Worm (Caenorhabditis elegans) whole organism, L3 larva: ENCODE measurements around the gene F10B5.2.

Source experiments
- ZK546.5 ChIP-seq: sonication (generic microtip); optimal IDR thresholded peaks from 2 replicates; lab custom pipeline; 2017; ENCODE audit warnings: missing biosample characterization, missing genetic modification characterization
- nhr-237 ChIP-seq: fragments of 150-350 bp; optimal IDR thresholded peaks from 2 replicates; lab custom pipeline; 2014; ENCODE audit warnings: missing biosample characterization, missing genetic modification characterization
- nhr-28 ChIP-seq: fragments of 150-350 bp; optimal IDR thresholded peaks from 2 replicates; lab custom pipeline; 2014; ENCODE audit warnings: missing biosample characterization, missing genetic modification characterization
- nhr-77 ChIP-seq: fragments of 150-350 bp; optimal IDR thresholded peaks from 2 replicates; lab custom pipeline; 2014; ENCODE audit warnings: missing biosample characterization, missing genetic modification characterization
- pqm-1 ChIP-seq: fragments of 150-350 bp; optimal IDR thresholded peaks from 2 replicates; lab custom pipeline; 2017; ENCODE audit warnings: missing biosample characterization, missing genetic modification characterization, inconsistent platforms
- sea-2 ChIP-seq: fragments of 150-350 bp; sonication (generic microtip); optimal IDR thresholded peaks from 4 replicates; lab custom pipeline; 2014; ENCODE audit warnings: missing biosample characterization, missing genetic modification reagents, missing genetic modification characterization
- skn-1 ChIP-seq: fragments of 150-350 bp; optimal IDR thresholded peaks from 2 replicates; lab custom pipeline; 2014; ENCODE audit warnings: missing biosample characterization, missing genetic modification characterization
- unc-39 ChIP-seq: sonication (generic microtip); optimal IDR thresholded peaks from 4 replicates; lab custom pipeline; 2017; ENCODE audit warnings: missing biosample characterization, missing genetic modification characterization

- TF ChIP-seq nhr-77 (tag; lab: Kevin White, UChicago) (no peak), nhr-237 (tag; lab: Kevin White, UChicago) (no peak), pqm-1 (tag; lab: Kevin White, UChicago) (no peak), unc-39 (tag; lab: Kevin White, UChicago) (no peak), nhr-28 (no peak), sea-2 (GFP tag; lab: Kevin White, UChicago) (no peak), skn-1 (tag; lab: Kevin White, UChicago) (no peak), ZK546.5 (no peak)
Measured at ce11 chrII:8144543-8144942, at the start of gene F10B5.2.
